Fruit fly (Drosophila melanogaster): ENCODE measurements around the gene CG13887.

CG13887 gene

dm6 chr3L:832897-833857 lies 4.5 kb upstream of the CG13887 start, which contains the start of gene Sf3b3 (continued):
- no peak for TF ChIP-seq CG3163 (GFP tag; optimal IDR thresholded peaks at IDR 0.05)
- TF ChIP-seq CG12071 (GFP tag; optimal IDR thresholded peaks at IDR 0.05): no peak
- no peak for TF ChIP-seq Vsx1 (GFP tag; optimal IDR thresholded peaks at IDR 0.05)
- peak; percentile 19; the same call in 1 of the 2 replicates for TF ChIP-seq CG14667 (GFP tag; IDR thresholded peaks at IDR 0.05)
- no peak for TF ChIP-seq CkIIα-i1 (GFP tag; IDR thresholded peaks at IDR 0.05)
- no peak for TF ChIP-seq CG1602 (GFP tag; optimal IDR thresholded peaks at IDR 0.05)
- TF ChIP-seq shn (GFP tag; optimal IDR thresholded peaks at IDR 0.05): no peak
- TF ChIP-seq ap (GFP tag; IDR thresholded peaks at IDR 0.05): no peak
- TF ChIP-seq CG7357 (GFP tag; IDR thresholded peaks at IDR 0.05): peak; percentile 22; the same call in 1 of the 3 replicates
- TF ChIP-seq eve (GFP tag; optimal IDR thresholded peaks at IDR 0.05): no peak
- no peak for TF ChIP-seq CG15696 (tag; optimal IDR thresholded peaks at IDR 0.05)
- TF ChIP-seq pho (GFP tag; optimal IDR thresholded peaks at IDR 0.05): no peak
- 0 out of 2 replicates have a peak, but pooled peaks have one; percentile 34 for TF ChIP-seq CG6272 (GFP tag; IDR thresholded peaks at IDR 0.05)
- TF ChIP-seq CG4424 (GFP tag; optimal IDR thresholded peaks at IDR 0.05): peak; percentile 23
- no peak for TF ChIP-seq CG8944 (GFP tag; optimal IDR thresholded peaks at IDR 0.05)
- TF ChIP-seq HmgZ (tag; optimal IDR thresholded peaks at IDR 0.05): no peak
- no peak for TF ChIP-seq CG6765 (GFP tag; optimal IDR thresholded peaks at IDR 0.05)
- TF ChIP-seq CG10431 (GFP tag; optimal IDR thresholded peaks at IDR 0.05): no peak
- TF ChIP-seq Spps (tag; optimal IDR thresholded peaks at IDR 0.05): no peak
- TF ChIP-seq Gsc (GFP tag; IDR thresholded peaks at IDR 0.05): no peak
- TF ChIP-seq B-H1 (GFP tag; IDR thresholded peaks at IDR 0.05): no peak
- TF ChIP-seq org-1 (GFP tag; optimal IDR thresholded peaks at IDR 0.05): no peak
- TF ChIP-seq CG13894 (tag; optimal IDR thresholded peaks at IDR 0.05): peak; percentile 28
- peak; percentile 70 for TF ChIP-seq YL-1 (GFP tag; optimal IDR thresholded peaks at IDR 0.05)
- peak; percentile 54 for TF ChIP-seq NFAT (GFP tag; IDR thresholded peaks at IDR 0.05)
- TF ChIP-seq luna (GFP tag; optimal IDR thresholded peaks at IDR 0.05): peak; percentile 13
- TF ChIP-seq Bteb2 (GFP tag; optimal IDR thresholded peaks at IDR 0.05): no peak
- TF ChIP-seq CG1233 (GFP tag; optimal IDR thresholded peaks at IDR 0.05): peak; percentile 22
- TF ChIP-seq NK7.1 (GFP tag; optimal IDR thresholded peaks at IDR 0.05): no peak
- TF ChIP-seq kay (GFP tag; optimal IDR thresholded peaks at IDR 0.05): no peak
- TF ChIP-seq cg (GFP tag; optimal IDR thresholded peaks at IDR 0.05): no peak
- TF ChIP-seq CG30431 (GFP tag; optimal IDR thresholded peaks at IDR 0.05): no peak
- TF ChIP-seq C15 (GFP tag; IDR thresholded peaks at IDR 0.05): no peak
- TF ChIP-seq Mad (GFP tag; optimal IDR thresholded peaks at IDR 0.05): no peak
- peak; percentile 57; the same call in 2 of the 3 replicates for TF ChIP-seq vnd (GFP tag; IDR thresholded peaks at IDR 0.05; ENCODE audit: partially characterized antibody)
- no peak for TF ChIP-seq Hsf (GFP tag; optimal IDR thresholded peaks at IDR 0.05)
- no peak; the same call in 1 of the 2 replicates for TF ChIP-seq Atf6 (GFP tag; IDR thresholded peaks at IDR 0.05)
- 0 out of 2 replicates have a peak, but pooled peaks have one; percentile 21 for TF ChIP-seq ranshi (GFP tag; IDR thresholded peaks at IDR 0.05)
- no peak; the same call in 1 of the 2 replicates for TF ChIP-seq lmd (GFP tag; IDR thresholded peaks at IDR 0.05)
- TF ChIP-seq kah (GFP tag; optimal IDR thresholded peaks at IDR 0.05): no peak
- TF ChIP-seq sens-2 (GFP tag; IDR thresholded peaks at IDR 0.05): no peak
- TF ChIP-seq CG14860 (GFP tag; IDR thresholded peaks at IDR 0.05; ENCODE audit: partially characterized antibody): peak; percentile 40; the same call in 1 of the 3 replicates
- TF ChIP-seq CG12744 (GFP tag; optimal IDR thresholded peaks at IDR 0.05): no peak
- TF ChIP-seq lab (GFP tag; optimal IDR thresholded peaks at IDR 0.05): no peak
- TF ChIP-seq Trl (optimal IDR thresholded peaks at IDR 0.05): no peak
- TF ChIP-seq Trl (GFP tag; optimal IDR thresholded peaks at IDR 0.05): no peak
- no peak for TF ChIP-seq gfzf (GFP tag; optimal IDR thresholded peaks at IDR 0.05)
- TF ChIP-seq dmrt11E (tag; optimal IDR thresholded peaks at IDR 0.05): no peak
- no peak for TF ChIP-seq CG8359 (GFP tag; optimal IDR thresholded peaks at IDR 0.05; ENCODE audit: borderline replicate concordance)
